Worm (Caenorhabditis elegans): ENCODE measurements around the gene F41B4.2.

- no peak for TF ChIP-seq F10E7.11 (tag; optimal IDR thresholded peaks at IDR 0.05)
- no peak for TF ChIP-seq unc-130 (GFP tag; optimal IDR thresholded peaks at IDR 0.05)
- TF ChIP-seq ceh-91 (GFP tag; IDR thresholded peaks at IDR 0.05): no peak
- TF ChIP-seq ceh-58 (GFP tag; IDR thresholded peaks at IDR 0.05): no peak
- TF ChIP-seq gei-17 (GFP tag; optimal IDR thresholded peaks at IDR 0.05): no peak
- TF ChIP-seq ets-4 (GFP tag; optimal IDR thresholded peaks at IDR 0.05): no peak
- TF ChIP-seq pha-4 (tag; optimal IDR thresholded peaks at IDR 0.05): no peak
- TF ChIP-seq sea-2 (GFP tag; IDR thresholded peaks at IDR 0.05): no peak
- TF ChIP-seq hrde-1 (tag; optimal IDR thresholded peaks at IDR 0.05; ENCODE audit: borderline replicate concordance): no peak
- no peak for TF ChIP-seq ccch-3 (GFP tag; optimal IDR thresholded peaks at IDR 0.05)
- no peak for TF ChIP-seq Y53F4B.3 (GFP tag; IDR thresholded peaks at IDR 0.05)
- TF ChIP-seq rcor-1 (GFP tag; IDR thresholded peaks at IDR 0.05): no peak
- TF ChIP-seq attf-6 (GFP tag; IDR thresholded peaks at IDR 0.05): no peak
- no peak for TF ChIP-seq zfh-2 (GFP tag; conservative IDR thresholded peaks at IDR 0.05)
Observed at ce11 chrX:6782857-6783256, 52.2 kb downstream of the F41B4.2 start, which contains the start of gene idpp-6.
